Worm (Caenorhabditis elegans) whole organism, young adult: ENCODE results near the gene sra-7.

Experiments used
- B0035.1 ChIP-seq: sonication (generic microtip); optimal IDR thresholded peaks from 2 replicates; lab custom pipeline; 2016; ENCODE audit warnings: missing genetic modification characterization, mild to moderate bottlenecking, missing compliant biosample characterization, missing genotype, missing genetic modification reagents
- F10E7.11 ChIP-seq: sonication (generic microtip); optimal IDR thresholded peaks from 2 replicates; lab custom pipeline; 2017; ENCODE audit warnings: mild to moderate bottlenecking, missing genetic modification characterization, moderate library complexity, missing compliant biosample characterization
- F22D6.2 ChIP-seq: sonication (generic microtip); optimal IDR thresholded peaks from 2 replicates; lab custom pipeline; 2016; ENCODE audit warnings: mild to moderate bottlenecking, missing genetic modification characterization, missing compliant biosample characterization
- F23B12.7 ChIP-seq: sonication (generic microtip); optimal IDR thresholded peaks from 2 replicates; lab custom pipeline; 2017; ENCODE audit warnings: missing genetic modification characterization, mild to moderate bottlenecking, missing compliant biosample characterization, antibody characterized with exemption, moderate library complexity; ENCODE audit not compliant: insufficient read depth
- F39B2.1 ChIP-seq: fragments of 200-800 bp; sonication (Bioruptor generic); IDR thresholded peaks from 2 replicates; pipeline ENCODE4 v1.3.6; 2022; ENCODE audit warnings: missing genetic modification reagents, missing genetic modification characterization, missing compliant biosample characterization
- F52B5.7 ChIP-seq: sonication (generic microtip); optimal IDR thresholded peaks from 2 replicates; lab custom pipeline; 2016; ENCODE audit warnings: mild to moderate bottlenecking, missing genetic modification characterization, missing compliant biosample characterization
- F55B11.4 ChIP-seq: sonication (generic microtip); optimal IDR thresholded peaks from 2 replicates; lab custom pipeline; 2016; ENCODE audit warnings: missing compliant biosample characterization, missing genetic modification characterization, borderline replicate concordance; ENCODE audit not compliant: insufficient read depth
- F57A8.1 ChIP-seq: fragments of 200-800 bp; sonication (Bioruptor generic); optimal IDR thresholded peaks from 2 replicates; lab custom pipeline; 2018; ENCODE audit warnings: mild to moderate bottlenecking, missing genetic modification characterization, moderate library complexity, missing compliant biosample characterization
- F57C9.4 ChIP-seq: sonication (generic microtip); optimal IDR thresholded peaks from 2 replicates; lab custom pipeline; 2017; ENCODE audit warnings: mild to moderate bottlenecking, missing genetic modification characterization, missing compliant biosample characterization
- K11D2.4 ChIP-seq: fragments of 200-800 bp; sonication (Bioruptor generic); IDR thresholded peaks from 2 replicates; pipeline ENCODE4 v1.3.6; 2022; ENCODE audit warnings: missing genetic modification reagents, missing genetic modification characterization, missing compliant biosample characterization
- K12H6.12 ChIP-seq: fragments of 200-800 bp; sonication (Bioruptor generic); optimal IDR thresholded peaks from 2 replicates; lab custom pipeline; 2018; ENCODE audit warnings: mild to moderate bottlenecking, missing genetic modification characterization, missing compliant biosample characterization
- T26A5.8 ChIP-seq: sonication (generic microtip); optimal IDR thresholded peaks from 2 replicates; lab custom pipeline; 2016; ENCODE audit warnings: missing genetic modification characterization, missing compliant biosample characterization
- Y56A3A.18 ChIP-seq: fragments of 200-800 bp; sonication (Bioruptor generic); IDR thresholded peaks from 2 replicates; pipeline ENCODE4 v1.3.6; 2022; ENCODE audit warnings: missing genetic modification reagents, missing genetic modification characterization, missing compliant biosample characterization
- Y95B8A.8 ChIP-seq: fragments of 200-800 bp; sonication (Bioruptor generic); IDR thresholded peaks from 2 replicates; pipeline ENCODE4 v1.3.6; 2022; ENCODE audit warnings: missing genetic modification reagents, missing genetic modification characterization, missing compliant biosample characterization
- aptf-2 ChIP-seq: fragments of 200-800 bp; sonication (Bioruptor generic); conservative IDR thresholded peaks from 2 replicates; pipeline ENCODE4 v1.3.6; 2022; ENCODE audit warnings: missing genetic modification reagents, missing genetic modification characterization, missing compliant biosample characterization
- athp-1 ChIP-seq: sonication (generic microtip); optimal IDR thresholded peaks from 2 replicates; lab custom pipeline; 2017; ENCODE audit warnings: mild to moderate bottlenecking, missing genetic modification characterization, missing compliant biosample characterization
- attf-3 ChIP-seq: fragments of 200-800 bp; sonication (Bioruptor generic); conservative IDR thresholded peaks from 2 replicates; pipeline ENCODE4 v1.3.6; 2022; ENCODE audit warnings: missing genetic modification reagents, missing genetic modification characterization, missing compliant biosample characterization
- attf-5 ChIP-seq: fragments of 200-800 bp; sonication (Bioruptor generic); optimal IDR thresholded peaks from 2 replicates; lab custom pipeline; 2018; ENCODE audit warnings: mild to moderate bottlenecking, missing genetic modification characterization, missing compliant biosample characterization
- bed-1 ChIP-seq: fragments of 200-800 bp; sonication (Bioruptor generic); IDR thresholded peaks from 2 replicates; pipeline ENCODE4 v1.3.6; 2022; ENCODE audit warnings: missing genetic modification reagents, missing genetic modification characterization, missing compliant biosample characterization
- cebp-2 ChIP-seq: fragments of 200-800 bp; sonication (Bioruptor generic); IDR thresholded peaks from 2 replicates; pipeline ENCODE4 v1.3.6; 2022; ENCODE audit warnings: missing genetic modification characterization, missing compliant biosample characterization
- ceh-79 ChIP-seq: sonication (generic microtip); optimal IDR thresholded peaks from 2 replicates; lab custom pipeline; 2017; ENCODE audit warnings: mild to moderate bottlenecking, missing genetic modification characterization, missing compliant biosample characterization
- ceh-91 ChIP-seq: fragments of 200-800 bp; sonication (Bioruptor generic); IDR thresholded peaks from 2 replicates; pipeline ENCODE4 v1.3.6; 2022; ENCODE audit warnings: missing genetic modification reagents, missing genetic modification characterization, missing compliant biosample characterization
- dpl-1 ChIP-seq: fragments of 150-350 bp; optimal IDR thresholded peaks from 2 replicates; lab custom pipeline; 2014; ENCODE audit warnings: missing biosample characterization, missing genetic modification reagents, missing genetic modification characterization
- efl-1 ChIP-seq: fragments of 150-350 bp; optimal IDR thresholded peaks from 2 replicates; lab custom pipeline; 2014; ENCODE audit warnings: missing biosample characterization, missing genetic modification reagents, missing genetic modification characterization
- hlh-12 ChIP-seq: sonication (generic microtip); optimal IDR thresholded peaks from 2 replicates; lab custom pipeline; 2016; ENCODE audit warnings: missing genetic modification characterization, missing compliant biosample characterization
- hmg-1.2 ChIP-seq: fragments of 200-800 bp; sonication (Bioruptor generic); IDR thresholded peaks from 2 replicates; pipeline ENCODE4 v1.3.6; 2022; ENCODE audit warnings: missing genetic modification reagents, missing genetic modification characterization, missing compliant biosample characterization
- lag-1 ChIP-seq: fragments of 200-800 bp; sonication (Bioruptor generic); IDR thresholded peaks from 2 replicates; pipeline ENCODE4 v1.3.6; 2022; ENCODE audit warnings: missing genetic modification reagents, missing genetic modification characterization, missing compliant biosample characterization
- let-526 ChIP-seq: fragments of 200-800 bp; sonication (Bioruptor generic); IDR thresholded peaks from 2 replicates; pipeline ENCODE4 v1.3.6; 2022; ENCODE audit warnings: missing genetic modification reagents, missing genetic modification characterization, missing compliant biosample characterization
- lin-35 ChIP-seq, 3 experiments: fragments of 150-350 bp in 2 of 3; sonication (generic microtip) in 1 of 3; optimal IDR thresholded peaks; 2 replicates each; lab custom pipeline; 2014 to 2018; ENCODE audit warnings: missing biosample characterization in 3 of 3, missing genetic modification characterization in 3 of 3, missing genetic modification reagents in 3 of 3
- lin-40 ChIP-seq: sonication (generic microtip); optimal IDR thresholded peaks from 2 replicates; lab custom pipeline; 2016; ENCODE audit warnings: missing genetic modification characterization, mild to moderate bottlenecking, missing compliant biosample characterization, missing genotype, missing genetic modification reagents
- madf-3 ChIP-seq: fragments of 200-800 bp; sonication (Bioruptor generic); IDR thresholded peaks from 2 replicates; pipeline ENCODE4 v1.3.6; 2022; ENCODE audit warnings: missing genetic modification reagents, missing genetic modification characterization, missing compliant biosample characterization
- mes-4 ChIP-seq: sonication (generic microtip); optimal IDR thresholded peaks from 2 replicates; lab custom pipeline; 2016; ENCODE audit warnings: missing genotype, missing genetic modification characterization, missing compliant biosample characterization
- nfya-1 ChIP-seq: sonication (generic microtip); optimal IDR thresholded peaks from 2 replicates; lab custom pipeline; 2017; ENCODE audit warnings: antibody characterized with exemption, missing compliant biosample characterization, missing genetic modification characterization, borderline replicate concordance; ENCODE audit not compliant: insufficient read depth
- nfya-2 ChIP-seq: fragments of 200-800 bp; sonication (Bioruptor generic); IDR thresholded peaks from 2 replicates; pipeline ENCODE4 v1.3.6; 2022; ENCODE audit warnings: missing genetic modification reagents, missing genetic modification characterization, missing compliant biosample characterization
- nfyb-1 ChIP-seq: fragments of 200-800 bp; sonication (Bioruptor generic); IDR thresholded peaks from 2 replicates; pipeline ENCODE4 v1.3.6; 2022; ENCODE audit warnings: missing genetic modification reagents, missing genetic modification characterization, missing compliant biosample characterization
- nhr-80 ChIP-seq: sonication (generic microtip); optimal IDR thresholded peaks from 2 replicates; lab custom pipeline; 2016; ENCODE audit warnings: missing genetic modification characterization, missing compliant biosample characterization
- pbrm-1 ChIP-seq: fragments of 200-800 bp; sonication (Bioruptor generic); IDR thresholded peaks from 2 replicates; pipeline ENCODE4 v1.3.6; 2022; ENCODE audit warnings: missing genetic modification reagents, missing genetic modification characterization, missing compliant biosample characterization
- repo-1 ChIP-seq: sonication (generic microtip); optimal IDR thresholded peaks from 2 replicates; lab custom pipeline; 2017; ENCODE audit warnings: mild to moderate bottlenecking, missing genetic modification characterization, missing compliant biosample characterization
- sea-2 ChIP-seq: fragments of 200-800 bp; sonication (Bioruptor generic); IDR thresholded peaks from 2 replicates; pipeline ENCODE4 v1.3.6; 2022; ENCODE audit warnings: missing genetic modification characterization, missing compliant biosample characterization
- snpc-4 ChIP-seq, 5 experiments: fragments of 150-350 bp in 1 of 5; sonication (generic microtip) in 4 of 5; optimal IDR thresholded peaks; 2 replicates each; lab custom pipeline; 2014 to 2018; ENCODE audit warnings: missing genetic modification characterization in 5 of 5, missing biosample characterization in 3 of 5, antibody characterized with exemption in 2 of 5, mild to moderate bottlenecking in 2 of 5, missing compliant biosample characterization in 2 of 5, missing genotype in 2 of 5, moderate library complexity in 2 of 5, missing genetic modification reagents in 1 of 5
- somi-1 ChIP-seq: fragments of 200-800 bp; sonication (Bioruptor generic); optimal IDR thresholded peaks from 2 replicates; lab custom pipeline; 2018; ENCODE audit warnings: mild to moderate bottlenecking, missing genetic modification characterization, missing compliant biosample characterization
- sptf-2 ChIP-seq: fragments of 200-800 bp; sonication (Bioruptor generic); optimal IDR thresholded peaks from 2 replicates; lab custom pipeline; 2018; ENCODE audit warnings: mild to moderate bottlenecking, missing genetic modification characterization, missing compliant biosample characterization
- tbp1 ChIP-seq: fragments of 200-800 bp; sonication (Bioruptor generic); optimal IDR thresholded peaks from 2 replicates; lab custom pipeline; 2018; ENCODE audit warnings: mild to moderate bottlenecking, missing genetic modification characterization, missing compliant biosample characterization
- tbx-9 ChIP-seq: sonication (generic microtip); optimal IDR thresholded peaks from 2 replicates; lab custom pipeline; 2016; ENCODE audit warnings: borderline replicate concordance, missing genetic modification characterization, inconsistent platforms, missing compliant biosample characterization
- tlf-1 ChIP-seq: fragments of 200-800 bp; sonication (Bioruptor generic); optimal IDR thresholded peaks from 2 replicates; lab custom pipeline; 2018; ENCODE audit warnings: mild to moderate bottlenecking, missing genetic modification characterization, missing compliant biosample characterization
- unc-62 ChIP-seq: fragments of 150-350 bp; optimal IDR thresholded peaks from 2 replicates; lab custom pipeline; 2014; ENCODE audit warnings: missing biosample characterization, missing genetic modification reagents, missing genetic modification characterization
- zim-3 ChIP-seq: sonication (generic microtip); optimal IDR thresholded peaks from 2 replicates; lab custom pipeline; 2017; ENCODE audit warnings: mild to moderate bottlenecking, missing genetic modification characterization, moderate library complexity, missing compliant biosample characterization
- ztf-3 ChIP-seq: fragments of 200-800 bp; sonication (Bioruptor generic); optimal IDR thresholded peaks from 2 replicates; lab custom pipeline; 2018; ENCODE audit warnings: mild to moderate bottlenecking, missing genetic modification characterization, missing compliant biosample characterization

sra-7 gene

ce11 chrII:9566045-9566444 is 21.6 kb downstream of the sra-7 start (continued):
- TF ChIP-seq tbp1 (peak; percentile 98), F57C9.4 (tag; lab: Kevin White, UChicago) (no peak), F57A8.1 (GFP tag; lab: Kevin White, UChicago) (peak; percentile 90), K12H6.12 (tag; lab: Kevin White, UChicago) (peak; percentile 52), B0035.1 (tag; lab: Kevin White, UChicago) (peak; percentile 32), snpc-4 (GFP tag; optimal IDR thresholded peaks at IDR 0.05; lab: Kevin White, UChicago) (peak; percentile 63), snpc-4 (tag; optimal IDR thresholded peaks at IDR 0.05; lab: Kevin White, UChicago) (peak in 3 of 4 experiments; percentile 44 to 74 (median 65)), let-526 (no peak; the same call in 1 of the 2 replicates), repo-1 (tag; lab: Kevin White, UChicago) (peak; percentile 5), mes-4 (tag; lab: Kevin White, UChicago) (peak; percentile 58), F39B2.1 (no peak), hmg-1.2 (peak; percentile 72), zim-3 (peak; percentile 87), F10E7.11 (tag; lab: Kevin White, UChicago) (no peak), unc-62 (GFP tag; lab: Kevin White, UChicago) (no peak), somi-1 (GFP tag; lab: Kevin White, UChicago) (peak; percentile 65), T26A5.8 (tag; lab: Kevin White, UChicago) (peak; percentile 62), F52B5.7 (tag; lab: Kevin White, UChicago) (peak; percentile 83), ceh-91 (no peak), dpl-1 (GFP tag; lab: Kevin White, UChicago) (peak; percentile 0), lin-40 (peak; percentile 62), lin-35 (GFP tag; optimal IDR thresholded peaks at IDR 0.05; lab: Kevin White, UChicago) (peak in 1 of 3 experiments; percentile 3), nfya-2 (GFP tag; lab: Robert Waterston, UW) (no peak), ztf-3 (GFP tag; lab: Kevin White, UChicago) (no peak), hlh-12 (tag; lab: Kevin White, UChicago) (no peak), F22D6.2 (tag; lab: Kevin White, UChicago) (no peak), attf-3 (peak; percentile 72), F23B12.7 (tag; lab: Kevin White, UChicago) (peak; percentile 84), K11D2.4 (GFP tag; lab: Robert Waterston, UW) (0 out of 2 replicates have a peak, but pooled peaks have one; percentile 55), ceh-79 (no peak), tlf-1 (GFP tag; lab: Kevin White, UChicago) (peak; percentile 6), tbx-9 (tag; lab: Kevin White, UChicago) (no peak), aptf-2 (0 out of 2 replicates have a peak, but pooled peaks have one; percentile 65), nhr-80 (tag; lab: Kevin White, UChicago) (peak; percentile 31), sea-2 (GFP tag; lab: Robert Waterston, UW) (no peak), madf-3 (GFP tag; lab: Robert Waterston, UW) (0 out of 2 replicates have a peak, but pooled peaks have one; percentile 68), sptf-2 (GFP tag; lab: Kevin White, UChicago) (peak; percentile 12), efl-1 (GFP tag; lab: Kevin White, UChicago) (no peak), nfya-1 (no peak), pbrm-1 (GFP tag; lab: Robert Waterston, UW) (peak; percentile 77), Y56A3A.18 (peak; percentile 77; the same call in 1 of the 2 replicates), nfyb-1 (GFP tag; lab: Robert Waterston, UW) (peak; percentile 87), cebp-2 (peak; percentile 69; the same call in 1 of the 2 replicates), Y95B8A.8 (GFP tag; lab: Robert Waterston, UW) (no peak; the same call in 1 of the 2 replicates), F55B11.4 (no peak), attf-5 (GFP tag; lab: Kevin White, UChicago) (peak; percentile 61), lag-1 (GFP tag; lab: Robert Waterston, UW) (no peak), athp-1 (tag; lab: Kevin White, UChicago) (peak; percentile 68), bed-1 (0 out of 2 replicates have a peak, but pooled peaks have one; percentile 57)
